Fruit fly (Drosophila melanogaster): ENCODE data around the gene CG13473.

Gene CG13473

dm6 chr3L:14728460-14728859, at the start of gene CG13473:
TSS of gene CG13473 (plus strand) at chr3L:14728760.
- TF ChIP-seq HLHmδ (GFP tag; optimal IDR thresholded peaks at IDR 0.05): no peak
- TF ChIP-seq vvl (GFP tag; IDR thresholded peaks at IDR 0.05): no peak

dm6 chr3L:14681504-14681903, 47.1 kb upstream of the CG13473 start:
- TF ChIP-seq CG1529 (GFP tag; optimal IDR thresholded peaks at IDR 0.05) (no peak), gt (GFP tag; IDR thresholded peaks at IDR 0.05) (no peak), dmrt99B (tag; optimal IDR thresholded peaks at IDR 0.05) (no peak), CG7963 (GFP tag; IDR thresholded peaks at IDR 0.05; ENCODE audit: partially characterized antibody) (no peak), gce (GFP tag; IDR thresholded peaks at IDR 0.05) (no peak), CG7839 (tag; optimal IDR thresholded peaks at IDR 0.05) (no peak), z (GFP tag; IDR thresholded peaks at IDR 0.05) (peak; percentile 94), Trl (optimal IDR thresholded peaks at IDR 0.05) (peak; percentile 21 to 25), Trl (GFP tag; optimal IDR thresholded peaks at IDR 0.05) (no peak), vfl (GFP tag; optimal IDR thresholded peaks at IDR 0.05) (no peak), sima (GFP tag; optimal IDR thresholded peaks at IDR 0.05) (no peak), CG14710 (tag; optimal IDR thresholded peaks at IDR 0.05) (no peak), CG4730 (GFP tag; IDR thresholded peaks at IDR 0.05) (no peak), Oaz (GFP tag; IDR thresholded peaks at IDR 0.05) (no peak), CG18011 (GFP tag; optimal IDR thresholded peaks at IDR 0.05) (no peak), Taf1 (GFP tag; IDR thresholded peaks at IDR 0.05) (no peak), row (GFP tag; IDR thresholded peaks at IDR 0.05) (no peak), CG34422 (GFP tag; IDR thresholded peaks at IDR 0.05) (no peak), scrt (GFP tag; optimal IDR thresholded peaks at IDR 0.05) (peak; percentile 2), pfk (GFP tag; optimal IDR thresholded peaks at IDR 0.05) (no peak), CG4282 (GFP tag; optimal IDR thresholded peaks at IDR 0.05) (no peak), lmd (GFP tag; IDR thresholded peaks at IDR 0.05) (no peak), Drgx (GFP tag; IDR thresholded peaks at IDR 0.05) (peak; percentile 37; the same call in 1 of the 2 replicates), CG12236 (GFP tag; optimal IDR thresholded peaks at IDR 0.05) (no peak), hkb (optimal IDR thresholded peaks at IDR 0.05) (no peak), hkb (GFP tag; IDR thresholded peaks at IDR 0.05) (no peak), seq (GFP tag; IDR thresholded peaks at IDR 0.05) (no peak), CG8281 (tag; optimal IDR thresholded peaks at IDR 0.05) (no peak), Meics (GFP tag; optimal IDR thresholded peaks at IDR 0.05) (no peak), sqz (GFP tag; optimal IDR thresholded peaks at IDR 0.05) (peak; percentile 77), Dad (GFP tag; optimal IDR thresholded peaks at IDR 0.05) (no peak), CG10462 (GFP tag; optimal IDR thresholded peaks at IDR 0.05) (no peak), D19B (GFP tag; optimal IDR thresholded peaks at IDR 0.05) (no peak), sd (tag; optimal IDR thresholded peaks at IDR 0.05) (no peak), unc-4 (GFP tag; IDR thresholded peaks at IDR 0.05; ENCODE audit: partially characterized antibody) (0 out of 2 replicates have a peak, but pooled peaks have one; percentile 20), CG3838 (GFP tag; optimal IDR thresholded peaks at IDR 0.05) (no peak), abd-A (tag; optimal IDR thresholded peaks at IDR 0.05) (peak; percentile 5), HmgD (GFP tag; optimal IDR thresholded peaks at IDR 0.05) (no peak), crp (GFP tag; optimal IDR thresholded peaks at IDR 0.05) (peak in 1 of 2 experiments; percentile 17), CG7786 (GFP tag; optimal IDR thresholded peaks at IDR 0.05) (no peak)
